Fruit fly (Drosophila melanogaster) whole organism, embryonic: ENCODE results near the gene CG10341.

Source experiments
- CG10462 ChIP-seq: fragments of 200-800 bp; sonication (Bioruptor generic); optimal IDR thresholded peaks from 2 replicates; lab custom pipeline; 2016; ENCODE audit warnings: missing biosample characterization, missing genetic modification characterization
- CG11085 ChIP-seq: fragments of 200-800 bp; sonication (Bioruptor generic); IDR thresholded peaks from 2 replicates; pipeline ENCODE4 v1.3.6; 2022; ENCODE audit warnings: missing biosample characterization, missing genetic modification characterization
- CG11456 ChIP-seq: fragments of 200-800 bp; sonication (Bioruptor generic); IDR thresholded peaks from 3 replicates; pipeline ENCODE4 v1.3.6; 2022; ENCODE audit warnings: missing biosample characterization, missing genetic modification characterization
- CG11696 ChIP-seq: fragments of 200-800 bp; sonication (Bioruptor generic); IDR thresholded peaks from 2 replicates; pipeline ENCODE4 v1.3.6; 2022; ENCODE audit warnings: missing biosample characterization, missing genetic modification characterization
- CG12236 ChIP-seq: fragments of 200-800 bp; sonication (Bioruptor generic); optimal IDR thresholded peaks from 2 replicates; lab custom pipeline; 2016; ENCODE audit warnings: missing biosample characterization, missing genetic modification characterization
- CG12769 ChIP-seq: fragments of 200-800 bp; sonication (Bioruptor generic); optimal IDR thresholded peaks from 2 replicates; lab custom pipeline; 2019; ENCODE audit warnings: missing biosample characterization, mild to moderate bottlenecking, missing genetic modification characterization, moderate library complexity
- CG14710 ChIP-seq: fragments of 200-800 bp; sonication (Bioruptor generic); optimal IDR thresholded peaks from 3 replicates; lab custom pipeline; 2019; ENCODE audit warnings: missing biosample characterization, mild to moderate bottlenecking, missing genetic modification characterization, moderate library complexity
- CG15073 ChIP-seq: fragments of 200-800 bp; sonication (Bioruptor generic); optimal IDR thresholded peaks from 2 replicates; lab custom pipeline; 2016; ENCODE audit warnings: missing biosample characterization, missing genetic modification characterization
- CG15269 ChIP-seq: fragments of 200-800 bp; sonication (Bioruptor generic); optimal IDR thresholded peaks from 2 replicates; lab custom pipeline; 2018; ENCODE audit warnings: missing biosample characterization, mild to moderate bottlenecking, missing genetic modification characterization, moderate library complexity
- CG2120 ChIP-seq: fragments of 200-800 bp; sonication (Bioruptor generic); optimal IDR thresholded peaks from 3 replicates; lab custom pipeline; 2016; ENCODE audit warnings: missing biosample characterization, missing genetic modification characterization
- CG2202 ChIP-seq: fragments of 200-800 bp; sonication (Bioruptor generic); optimal IDR thresholded peaks from 2 replicates; lab custom pipeline; 2018; ENCODE audit warnings: missing biosample characterization, mild to moderate bottlenecking, missing genetic modification characterization
- CG31441 ChIP-seq: fragments of 200-800 bp; sonication (Bioruptor generic); IDR thresholded peaks from 2 replicates; pipeline ENCODE4 v1.3.6; 2022; ENCODE audit warnings: missing biosample characterization, missing genetic modification characterization
- CG33557 ChIP-seq: fragments of 200-800 bp; sonication (Bioruptor generic); optimal IDR thresholded peaks from 2 replicates; lab custom pipeline; 2019; ENCODE audit warnings: missing biosample characterization, mild to moderate bottlenecking, missing genetic modification characterization, moderate library complexity
- CG34224 ChIP-seq: fragments of 200-800 bp; sonication (Bioruptor generic); IDR thresholded peaks from 3 replicates; pipeline ENCODE4 v1.3.6; 2022; ENCODE audit warnings: missing biosample characterization, missing genetic modification characterization; ENCODE audit not compliant: partially characterized antibody
- CG6654 ChIP-seq: fragments of 200-800 bp; sonication (Bioruptor generic); optimal IDR thresholded peaks from 2 replicates; lab custom pipeline; 2017; ENCODE audit warnings: missing biosample characterization, mild to moderate bottlenecking, missing genetic modification characterization
- CG7372 ChIP-seq: fragments of 200-800 bp; sonication (Bioruptor generic); IDR thresholded peaks from 2 replicates; pipeline ENCODE4 v1.3.6; 2022; ENCODE audit warnings: missing biosample characterization, missing genetic modification characterization
- CrebB ChIP-seq: fragments of 200-800 bp; sonication (Bioruptor generic); optimal IDR thresholded peaks from 3 replicates; lab custom pipeline; 2018; ENCODE audit warnings: missing biosample characterization, mild to moderate bottlenecking, missing genetic modification characterization
- D ChIP-seq, 2 experiments: fragments of 200-800 bp in 1 of 2; fragments of >200 bp in 1 of 2; sonication (Bioruptor generic) in 1 of 2; optimal IDR thresholded peaks; 2 replicates in 1 of 2; 3 replicates in 1 of 2; lab custom pipeline; 2017; ENCODE audit warnings: mild to moderate bottlenecking in 1 of 2, missing biosample characterization in 1 of 2, missing genetic modification characterization in 1 of 2, missing genetic modification reagents in 1 of 2
- Doc3 ChIP-seq: fragments of 200-800 bp; sonication (Bioruptor generic); IDR thresholded peaks from 3 replicates; pipeline ENCODE4 v1.3.6; 2022; ENCODE audit warnings: missing biosample characterization, missing genetic modification characterization; ENCODE audit not compliant: partially characterized antibody
- E2f2 ChIP-seq: fragments of 200-800 bp; sonication (Bioruptor generic); IDR thresholded peaks from 2 replicates; pipeline ENCODE4 v1.3.6; 2022; ENCODE audit warnings: missing biosample characterization, missing genetic modification characterization
- HLHmδ ChIP-seq: fragments of 200-800 bp; sonication (Bioruptor generic); optimal IDR thresholded peaks from 2 replicates; lab custom pipeline; 2018; ENCODE audit warnings: missing biosample characterization, mild to moderate bottlenecking, missing genetic modification characterization, moderate library complexity
- MTF-1 ChIP-seq: fragments of 200-800 bp; sonication (Bioruptor generic); optimal IDR thresholded peaks from 2 replicates; lab custom pipeline; 2018; ENCODE audit warnings: missing biosample characterization, mild to moderate bottlenecking, missing genetic modification characterization, borderline replicate concordance
- NK7.1 ChIP-seq: fragments of 200-800 bp; sonication (Bioruptor generic); optimal IDR thresholded peaks from 3 replicates; lab custom pipeline; 2016; ENCODE audit warnings: missing biosample characterization, missing genetic modification characterization
- NfI ChIP-seq: fragments of 200-800 bp; sonication (Bioruptor generic); optimal IDR thresholded peaks from 3 replicates; lab custom pipeline; 2018; ENCODE audit warnings: missing biosample characterization, mild to moderate bottlenecking, missing genetic modification characterization, moderate library complexity
- Scr ChIP-seq: fragments of 200-800 bp; sonication (Bioruptor generic); IDR thresholded peaks from 2 replicates; pipeline ENCODE4 v1.3.6; 2022; ENCODE audit warnings: missing biosample characterization, missing genetic modification characterization; ENCODE audit not compliant: partially characterized antibody
- Spps ChIP-seq: fragments of 200-800 bp; sonication (Bioruptor generic); optimal IDR thresholded peaks from 2 replicates; lab custom pipeline; 2018; ENCODE audit warnings: missing biosample characterization, mild to moderate bottlenecking, missing genetic modification characterization
- Vsx1 ChIP-seq: fragments of 200-800 bp; sonication (Bioruptor generic); optimal IDR thresholded peaks from 2 replicates; lab custom pipeline; 2017; ENCODE audit warnings: missing biosample characterization, mild to moderate bottlenecking, missing genetic modification characterization, missing genetic modification reagents
- Xrp1 ChIP-seq: fragments of 200-800 bp; sonication (Bioruptor generic); IDR thresholded peaks from 2 replicates; pipeline ENCODE4 v1.3.6; 2022; ENCODE audit warnings: missing biosample characterization, missing genetic modification characterization
- YL-1 ChIP-seq: fragments of 200-800 bp; sonication (Bioruptor generic); optimal IDR thresholded peaks from 3 replicates; lab custom pipeline; 2017; ENCODE audit warnings: missing biosample characterization, mild to moderate bottlenecking, missing genetic modification characterization
- al ChIP-seq: fragments of 200-800 bp; sonication (Bioruptor generic); IDR thresholded peaks from 2 replicates; pipeline ENCODE4 v1.3.6; 2022; ENCODE audit warnings: missing biosample characterization, missing genetic modification characterization
- ash1 ChIP-seq: fragments of 200-800 bp; sonication (Bioruptor generic); optimal IDR thresholded peaks from 2 replicates; lab custom pipeline; 2018; ENCODE audit warnings: missing biosample characterization, mild to moderate bottlenecking, missing genetic modification characterization
- az2 ChIP-seq: fragments of 200-800 bp; sonication (Bioruptor generic); optimal IDR thresholded peaks from 3 replicates; lab custom pipeline; 2016; ENCODE audit warnings: missing biosample characterization, missing genetic modification characterization
- cato ChIP-seq: fragments of 200-800 bp; sonication (Bioruptor generic); optimal IDR thresholded peaks from 2 replicates; lab custom pipeline; 2016; ENCODE audit warnings: missing biosample characterization, missing genetic modification characterization, borderline replicate concordance
- caup ChIP-seq: fragments of 200-800 bp; sonication (Bioruptor generic); optimal IDR thresholded peaks from 3 replicates; lab custom pipeline; 2017; ENCODE audit warnings: missing biosample characterization, mild to moderate bottlenecking, missing genetic modification characterization, moderate library complexity; ENCODE audit not compliant: severe bottlenecking
- ci ChIP-seq: fragments of 200-800 bp; sonication (Bioruptor generic); IDR thresholded peaks from 3 replicates; pipeline ENCODE4 v1.3.6; 2022; ENCODE audit warnings: missing biosample characterization, missing genetic modification characterization
- croc ChIP-seq: fragments of 200-800 bp; sonication (Bioruptor generic); conservative IDR thresholded peaks from 3 replicates; pipeline ENCODE4 v1.3.6; 2022; ENCODE audit warnings: missing biosample characterization, missing genetic modification characterization
- dan ChIP-seq: fragments of 200-800 bp; sonication (Bioruptor generic); IDR thresholded peaks from 2 replicates; pipeline ENCODE4 v1.3.6; 2022; ENCODE audit warnings: missing biosample characterization, missing genetic modification characterization
- dati ChIP-seq: fragments of 200-800 bp; sonication (Bioruptor generic); IDR thresholded peaks from 2 replicates; pipeline ENCODE4 v1.3.6; 2022; ENCODE audit warnings: missing biosample characterization, missing genetic modification characterization
- dimm ChIP-seq: fragments of 200-800 bp; sonication (Bioruptor generic); IDR thresholded peaks from 2 replicates; pipeline ENCODE4 v1.3.6; 2022; ENCODE audit warnings: missing biosample characterization, missing genetic modification characterization
- dmrt11E ChIP-seq: fragments of 200-800 bp; sonication (Bioruptor generic); optimal IDR thresholded peaks from 3 replicates; lab custom pipeline; 2018; ENCODE audit warnings: missing biosample characterization, mild to moderate bottlenecking, missing genetic modification characterization, moderate library complexity
- dmrt99B ChIP-seq: fragments of 200-800 bp; sonication (Bioruptor generic); optimal IDR thresholded peaks from 2 replicates; lab custom pipeline; 2018; ENCODE audit warnings: missing biosample characterization, mild to moderate bottlenecking, missing genetic modification characterization, moderate library complexity
- fd96Cb ChIP-seq: fragments of 200-800 bp; sonication (Bioruptor generic); optimal IDR thresholded peaks from 2 replicates; lab custom pipeline; 2018; ENCODE audit warnings: missing biosample characterization, mild to moderate bottlenecking, missing genetic modification characterization, moderate library complexity
- insv ChIP-seq, 2 experiments: fragments of 200-800 bp; sonication (Bioruptor generic); optimal IDR thresholded peaks; 3 replicates each; lab custom pipeline; 2016 to 2018; ENCODE audit warnings: missing biosample characterization in 2 of 2, missing genetic modification characterization in 2 of 2
- kay ChIP-seq: fragments of 200-800 bp; sonication (Bioruptor generic); optimal IDR thresholded peaks from 2 replicates; lab custom pipeline; 2016; ENCODE audit warnings: missing biosample characterization, missing genetic modification characterization
- psq ChIP-seq: fragments of 200-800 bp; sonication (Bioruptor generic); optimal IDR thresholded peaks from 2 replicates; lab custom pipeline; 2017; ENCODE audit warnings: missing biosample characterization, missing genetic modification characterization
- sens-2 ChIP-seq: fragments of 200-800 bp; sonication (Bioruptor generic); IDR thresholded peaks from 2 replicates; pipeline ENCODE4 v1.3.6; 2022; ENCODE audit warnings: missing biosample characterization, missing genetic modification characterization
- unc-4 ChIP-seq: fragments of 200-800 bp; sonication (Bioruptor generic); IDR thresholded peaks from 2 replicates; pipeline ENCODE4 v1.3.6; 2022; ENCODE audit warnings: missing biosample characterization, missing genetic modification characterization; ENCODE audit not compliant: partially characterized antibody
- zf30C ChIP-seq: fragments of 200-800 bp; sonication (Bioruptor generic); optimal IDR thresholded peaks from 3 replicates; lab custom pipeline; 2018; ENCODE audit warnings: missing biosample characterization, mild to moderate bottlenecking, missing genetic modification characterization
- zfh2 ChIP-seq: fragments of 200-800 bp; sonication (Bioruptor generic); optimal IDR thresholded peaks from 2 replicates; lab custom pipeline; 2016; ENCODE audit warnings: missing biosample characterization, missing genetic modification characterization

CG10341 gene

DNA sequence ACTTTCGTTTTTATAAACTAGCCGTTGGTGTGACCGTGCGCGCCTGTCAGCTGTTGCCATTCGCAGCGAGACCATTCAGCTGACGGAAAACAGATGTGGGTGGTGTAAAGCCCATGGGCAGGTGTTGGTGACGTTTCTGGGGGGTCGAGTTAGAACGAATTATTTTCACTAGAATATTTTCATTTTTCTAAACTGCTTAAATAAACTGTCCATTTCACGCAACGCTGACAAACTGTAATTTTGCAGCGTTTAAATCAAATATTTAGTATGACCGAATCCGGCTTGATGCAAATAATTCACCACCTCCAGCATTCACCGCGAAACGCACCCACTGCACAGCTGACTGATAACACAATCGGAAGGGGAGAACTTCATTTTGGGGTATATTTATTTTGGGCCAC lies 3.1 kb upstream of the CG10341 start, which contains the start of the genes CG10383 and CG10338 (continued):
- TF ChIP-seq NK7.1: peak; percentile 73
- TF ChIP-seq CG7372: peak; percentile 84
- TF ChIP-seq CG14710 (tag; lab: Kevin White, UChicago): peak; percentile 79
- TF ChIP-seq CG15269 (tag; lab: Kevin White, UChicago): peak; percentile 76
- TF ChIP-seq CG15073 (GFP tag; lab: Kevin White, UChicago): no peak
- TF ChIP-seq insv (GFP tag; optimal IDR thresholded peaks at IDR 0.05; lab: Kevin White, UChicago): peak in 1 of 2 experiments; percentile 43
- peak; percentile 57 for TF ChIP-seq dmrt11E (tag; lab: Kevin White, UChicago)
- peak; percentile 93 for TF ChIP-seq CG11456 (GFP tag; lab: Robert Waterston, UW)
- peak; percentile 51 for TF ChIP-seq D (optimal IDR thresholded peaks at IDR 0.05; lab: Kevin White, UChicago)
- TF ChIP-seq D (GFP tag; optimal IDR thresholded peaks at IDR 0.05; lab: Kevin White, UChicago): peak; percentile 44
- peak; percentile 70 for TF ChIP-seq fd96Cb (tag; lab: Kevin White, UChicago)
- TF ChIP-seq dati: peak; percentile 78
- TF ChIP-seq CG34224 (GFP tag; lab: Robert Waterston, UW): no peak
- peak; percentile 93 for TF ChIP-seq CG12769
- TF ChIP-seq YL-1 (GFP tag; lab: Kevin White, UChicago): peak; percentile 80
- peak; percentile 96 for TF ChIP-seq CG2120 (GFP tag; lab: Kevin White, UChicago)
- no peak for TF ChIP-seq ash1 (GFP tag; lab: Kevin White, UChicago)
- peak; percentile 83 for TF ChIP-seq az2 (GFP tag; lab: Kevin White, UChicago)
- peak; percentile 87 for TF ChIP-seq Xrp1
- TF ChIP-seq CG2202: peak; percentile 52
- TF ChIP-seq CG12236: peak; percentile 79
- peak; percentile 61 for TF ChIP-seq CrebB
- TF ChIP-seq dmrt99B (tag; lab: Kevin White, UChicago): peak; percentile 72
- TF ChIP-seq CG6654 (GFP tag; lab: Kevin White, UChicago): peak; percentile 25
- TF ChIP-seq HLHmδ (GFP tag; lab: Kevin White, UChicago): no peak
- TF ChIP-seq Vsx1: peak; percentile 60
- peak; percentile 66 for TF ChIP-seq croc (GFP tag; lab: Robert Waterston, UW)
- TF ChIP-seq Scr (GFP tag; lab: Robert Waterston, UW): peak; percentile 23; the same call in 1 of the 2 replicates
- TF ChIP-seq dan (GFP tag; lab: Robert Waterston, UW): no peak
- peak; percentile 77 for TF ChIP-seq caup (GFP tag; lab: Kevin White, UChicago)
- peak; percentile 37 for TF ChIP-seq Spps
- peak; percentile 53 for TF ChIP-seq MTF-1 (GFP tag; lab: Kevin White, UChicago)
- TF ChIP-seq sens-2: peak; percentile 70; the same call in 1 of the 2 replicates
- peak; percentile 71 for TF ChIP-seq CG31441
- peak; percentile 78 for TF ChIP-seq E2f2 (GFP tag; lab: Robert Waterston, UW)
- peak; percentile 83 for TF ChIP-seq CG11085 (GFP tag; lab: Robert Waterston, UW)
- TF ChIP-seq NfI (GFP tag; lab: Kevin White, UChicago): peak; percentile 85
- TF ChIP-seq dimm: 0 out of 2 replicates have a peak, but pooled peaks have one; percentile 32
- peak; percentile 62 for TF ChIP-seq psq (GFP tag; lab: Kevin White, UChicago)
- TF ChIP-seq al (GFP tag; lab: Robert Waterston, UW): peak; percentile 88
- TF ChIP-seq cato (GFP tag; lab: Kevin White, UChicago): peak; percentile 69
- TF ChIP-seq unc-4 (GFP tag; lab: Robert Waterston, UW): peak; percentile 45; the same call in 1 of the 2 replicates
- TF ChIP-seq zf30C: no peak
- peak; percentile 53 for TF ChIP-seq CG10462 (GFP tag; lab: Kevin White, UChicago)
- peak; percentile 95 for TF ChIP-seq zfh2 (GFP tag; lab: Kevin White, UChicago)
- TF ChIP-seq ci: peak; percentile 97
- TF ChIP-seq kay (GFP tag; lab: Kevin White, UChicago): peak; percentile 78
- peak; percentile 49 for TF ChIP-seq CG33557 (GFP tag; lab: Kevin White, UChicago)
- TF ChIP-seq CG11696: peak; percentile 69
- TF ChIP-seq Doc3 (GFP tag; lab: Robert Waterston, UW): 0 out of 3 replicates have a peak, but pooled peaks have one; percentile 33
